Fruit fly (Drosophila melanogaster) whole organism, pupa: Measurements from ENCODE around the gene Chs2.

ENCODE experiments used
- CG14655 ChIP-seq: fragments of 200-800 bp; sonication (Bioruptor generic); optimal IDR thresholded peaks from 3 replicates; lab custom pipeline; 2017; ENCODE audit warnings: mild to moderate bottlenecking, missing biosample characterization, missing genetic modification reagents, missing genetic modification characterization
- CG32121 ChIP-seq: fragments of 200-800 bp; sonication (Bioruptor generic); IDR thresholded peaks from 2 replicates; pipeline ENCODE4 v1.3.6; 2022; ENCODE audit warnings: missing biosample characterization, missing genetic modification characterization
- CG34367 ChIP-seq: fragments of 200-800 bp; sonication (Bioruptor generic); optimal IDR thresholded peaks from 2 replicates; lab custom pipeline; 2018; ENCODE audit warnings: missing biosample characterization, mild to moderate bottlenecking, missing genetic modification characterization
- D1 ChIP-seq: fragments of 200-800 bp; sonication (Bioruptor generic); optimal IDR thresholded peaks from 2 replicates; lab custom pipeline; 2018; ENCODE audit warnings: missing biosample characterization, mild to moderate bottlenecking, missing genetic modification characterization, moderate library complexity
- Ets98B ChIP-seq: fragments of 200-800 bp; sonication (Bioruptor generic); IDR thresholded peaks from 2 replicates; pipeline ENCODE4 v1.3.6; 2022; ENCODE audit warnings: missing biosample characterization, missing genetic modification characterization
- gl ChIP-seq: fragments of 200-800 bp; sonication (Bioruptor generic); optimal IDR thresholded peaks from 2 replicates; lab custom pipeline; 2018; ENCODE audit warnings: missing biosample characterization, mild to moderate bottlenecking, missing genetic modification characterization
- rn ChIP-seq: fragments of 200-800 bp; sonication (Bioruptor generic); IDR thresholded peaks from 2 replicates; pipeline ENCODE4 v1.3.6; 2022; ENCODE audit warnings: missing biosample characterization, missing genetic modification characterization

DNA sequence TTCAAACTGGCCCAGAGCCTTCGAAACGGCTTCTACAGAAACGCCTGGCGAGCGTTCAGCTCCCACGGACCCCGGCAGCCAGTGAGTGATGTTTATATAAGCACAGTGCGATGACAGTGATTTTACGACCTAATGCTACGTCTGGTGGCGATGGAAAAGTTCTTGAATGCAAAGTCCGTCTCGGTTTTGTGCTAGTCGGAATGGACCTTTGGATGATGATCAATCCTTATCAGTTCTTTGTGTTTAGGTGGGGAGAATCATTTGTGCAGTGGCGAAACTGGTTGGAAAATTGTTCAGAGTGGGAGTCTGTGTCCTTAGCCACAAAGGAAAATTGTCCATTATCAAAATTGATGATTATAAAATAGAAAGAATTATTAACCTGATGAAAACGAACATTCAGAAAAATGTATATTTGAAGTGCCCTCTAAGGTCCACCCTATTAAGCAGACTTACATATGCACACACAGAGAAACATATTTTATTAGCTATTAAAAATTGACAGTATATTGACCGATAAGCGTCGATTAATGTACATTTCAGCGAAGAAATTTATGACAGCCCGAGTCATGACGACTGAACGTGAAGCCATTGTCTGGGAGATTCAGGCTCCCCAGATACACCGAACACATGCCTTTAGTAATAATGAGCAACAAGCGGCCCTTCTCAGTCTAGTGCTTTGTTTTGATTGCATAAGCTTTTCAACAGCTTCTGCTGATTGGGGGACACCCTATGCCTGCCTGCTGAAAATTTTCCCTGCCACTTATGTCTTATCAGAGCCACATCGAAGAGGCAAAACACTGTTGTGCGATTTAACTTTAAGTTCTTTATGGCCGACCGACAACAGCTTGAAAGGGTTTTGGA is 10.2 kb downstream of the Chs2 start:
- TF ChIP-seq rn = no peak
- TF ChIP-seq CG14655 = peak; percentile 54
- peak; percentile 46; the same call in 1 of the 2 replicates for TF ChIP-seq Ets98B (GFP tag; lab: Robert Waterston, UW)
- no peak for TF ChIP-seq CG32121 (GFP tag; lab: Robert Waterston, UW)
- peak; percentile 13 for TF ChIP-seq CG34367 (tag; lab: Kevin White, UChicago)
- TF ChIP-seq gl (tag; lab: Kevin White, UChicago) = no peak
- no peak for TF ChIP-seq D1
